Worm (Caenorhabditis elegans) whole organism, L4 larva: ENCODE measurements around the gene F15H10.8.

ENCODE experiments used
- F44E2.7 ChIP-seq: fragments of 200-800 bp; sonication (Bioruptor generic); IDR thresholded peaks from 2 replicates; pipeline ENCODE4 v2.1.2; 2022; ENCODE audit warnings: missing genetic modification characterization, missing compliant biosample characterization
- Y48G9A.11 ChIP-seq: fragments of 200-800 bp; sonication (Bioruptor generic); IDR thresholded peaks from 2 replicates; pipeline ENCODE4 v1.3.6; 2022; ENCODE audit warnings: missing genetic modification reagents, missing genetic modification characterization, missing compliant biosample characterization
- ZK337.2 ChIP-seq: fragments of 200-800 bp; sonication (Bioruptor generic); IDR thresholded peaks from 2 replicates; pipeline ENCODE4 v1.3.6; 2022; ENCODE audit warnings: missing genetic modification reagents, missing genetic modification characterization, missing compliant biosample characterization
- aha-1 ChIP-seq: fragments of 150-350 bp; peaks from one replicate; lab custom pipeline; 2014; ENCODE audit warnings: missing biosample characterization, missing genetic modification characterization
- ama-1 ChIP-seq: fragments of 150-350 bp; optimal IDR thresholded peaks from 2 replicates; lab custom pipeline; 2014; ENCODE audit warnings: inconsistent platforms, mixed read lengths
- ceh-28 ChIP-seq: fragments of 150-350 bp; optimal IDR thresholded peaks from 2 replicates; lab custom pipeline; 2014; ENCODE audit warnings: missing biosample characterization, missing genetic modification reagents, missing genetic modification characterization
- cey-2 ChIP-seq: sonication (generic microtip); optimal IDR thresholded peaks from 3 replicates; lab custom pipeline; 2017; ENCODE audit warnings: missing genetic modification characterization, mild to moderate bottlenecking, missing compliant biosample characterization, antibody characterized with exemption, borderline replicate concordance; ENCODE audit not compliant: insufficient read depth
- ctbp-1 ChIP-seq: fragments of 200-800 bp; sonication (Bioruptor generic); IDR thresholded peaks from 2 replicates; pipeline ENCODE4 v1.3.6; 2022; ENCODE audit warnings: missing genetic modification reagents, missing genetic modification characterization, missing compliant biosample characterization
- daf-16 ChIP-seq, 3 experiments: sonication (generic microtip); optimal IDR thresholded peaks; 2 replicates each; lab custom pipeline; 2016 to 2017; ENCODE audit warnings: missing genetic modification characterization in 3 of 3, missing genetic modification reagents in 3 of 3, mild to moderate bottlenecking in 2 of 3, missing compliant biosample characterization in 2 of 3, missing biosample characterization in 1 of 3, moderate library complexity in 1 of 3
- daf-8 ChIP-seq: fragments of 200-800 bp; sonication (Bioruptor generic); IDR thresholded peaks from 2 replicates; pipeline ENCODE4 v1.3.6; 2022; ENCODE audit warnings: missing genetic modification characterization, missing compliant biosample characterization
- dmd-6 ChIP-seq: fragments of 200-800 bp; sonication (Bioruptor generic); IDR thresholded peaks from 2 replicates; pipeline ENCODE4 v1.3.6; 2022; ENCODE audit warnings: missing genetic modification reagents, missing genetic modification characterization, missing compliant biosample characterization
- dmd-8 ChIP-seq: fragments of 200-800 bp; sonication (Bioruptor generic); IDR thresholded peaks from 2 replicates; pipeline ENCODE4 v1.3.6; 2022; ENCODE audit warnings: missing genetic modification characterization, missing compliant biosample characterization
- dpl-1 ChIP-seq: fragments of 150-350 bp; optimal IDR thresholded peaks from 2 replicates; lab custom pipeline; 2014; ENCODE audit warnings: missing biosample characterization, missing genetic modification reagents, missing genetic modification characterization
- dve-1 ChIP-seq: sonication (generic microtip); optimal IDR thresholded peaks from 2 replicates; lab custom pipeline; 2017; ENCODE audit warnings: antibody characterized with exemption, mild to moderate bottlenecking, missing genetic modification characterization, missing compliant biosample characterization; ENCODE audit not compliant: insufficient read depth
- egl-43 ChIP-seq: fragments of 200-800 bp; sonication (Bioruptor generic); IDR thresholded peaks from 2 replicates; pipeline ENCODE4 v1.3.6; 2022; ENCODE audit warnings: missing genetic modification reagents, missing genetic modification characterization, missing compliant biosample characterization
- fkh-10 ChIP-seq: fragments of 150-350 bp; optimal IDR thresholded peaks from 2 replicates; lab custom pipeline; 2014; ENCODE audit warnings: missing biosample characterization, missing genetic modification reagents, missing genetic modification characterization
- fos-1 ChIP-seq: fragments of 150-350 bp; optimal IDR thresholded peaks from 2 replicates; lab custom pipeline; 2014; ENCODE audit warnings: missing biosample characterization, missing genetic modification characterization
- gei-8 ChIP-seq: fragments of 200-800 bp; sonication (Bioruptor generic); optimal IDR thresholded peaks from 2 replicates; lab custom pipeline; 2018; ENCODE audit warnings: mild to moderate bottlenecking, missing genetic modification characterization, missing compliant biosample characterization
- hif-1 ChIP-seq, 2 experiments: sonication (generic microtip); optimal IDR thresholded peaks; 2 replicates each; lab custom pipeline; 2016 to 2017; ENCODE audit warnings: missing compliant biosample characterization in 2 of 2, missing genetic modification characterization in 2 of 2, missing genetic modification reagents in 2 of 2, missing genotype in 2 of 2, mild to moderate bottlenecking in 1 of 2
- jun-1 ChIP-seq: fragments of 150-350 bp; optimal IDR thresholded peaks from 2 replicates; lab custom pipeline; 2014; ENCODE audit warnings: missing biosample characterization, missing genetic modification reagents, missing genetic modification characterization
- lim-7 ChIP-seq: fragments of 200-800 bp; sonication (Bioruptor generic); IDR thresholded peaks from 2 replicates; pipeline ENCODE4 v1.3.6; 2022; ENCODE audit warnings: missing genetic modification characterization, missing compliant biosample characterization
- lin-1 ChIP-seq: fragments of 200-800 bp; sonication (Bioruptor generic); IDR thresholded peaks from 2 replicates; pipeline ENCODE4 v1.3.6; 2022; ENCODE audit warnings: missing genetic modification reagents, missing genetic modification characterization, missing compliant biosample characterization
- lin-13 ChIP-seq: fragments of 150-350 bp; optimal IDR thresholded peaks from 2 replicates; lab custom pipeline; 2014; ENCODE audit warnings: missing biosample characterization, missing genetic modification reagents, missing genetic modification characterization
- lin-38 ChIP-seq: fragments of 200-800 bp; sonication (Bioruptor generic); IDR thresholded peaks from 2 replicates; pipeline ENCODE4 v1.3.6; 2022; ENCODE audit warnings: missing genetic modification reagents, missing genetic modification characterization, missing compliant biosample characterization
- madf-5 ChIP-seq, 2 experiments: fragments of 200-800 bp; sonication (Bioruptor generic); IDR thresholded peaks; 2 replicates each; pipeline ENCODE4 v1.3.6; 2022; ENCODE audit warnings: missing compliant biosample characterization in 2 of 2, missing genetic modification characterization in 2 of 2
- mdt-29 ChIP-seq: fragments of 200-800 bp; sonication (Bioruptor generic); IDR thresholded peaks from 2 replicates; pipeline ENCODE4 v1.3.6; 2022; ENCODE audit warnings: missing genetic modification reagents, missing genetic modification characterization, missing compliant biosample characterization
- mep-1 ChIP-seq: fragments of 150-350 bp; sonication (generic microtip); optimal IDR thresholded peaks from 3 replicates; lab custom pipeline; 2014; ENCODE audit warnings: missing biosample characterization, missing genetic modification characterization
- mes-2 ChIP-seq: sonication (generic microtip); optimal IDR thresholded peaks from 2 replicates; lab custom pipeline; 2016; ENCODE audit warnings: missing genotype, mild to moderate bottlenecking, missing genetic modification characterization, missing compliant biosample characterization; ENCODE audit not compliant: poor library complexity, severe bottlenecking
- mxl-3 ChIP-seq: fragments of 200-800 bp; sonication (Bioruptor generic); optimal IDR thresholded peaks from 2 replicates; lab custom pipeline; 2018; ENCODE audit warnings: mild to moderate bottlenecking, missing genetic modification characterization, missing compliant biosample characterization
- nhr-102 ChIP-seq: sonication (generic microtip); optimal IDR thresholded peaks from 2 replicates; lab custom pipeline; 2016; ENCODE audit warnings: mild to moderate bottlenecking, missing genetic modification characterization, moderate library complexity, missing compliant biosample characterization
- nhr-111 ChIP-seq: fragments of 200-800 bp; sonication (Bioruptor generic); optimal IDR thresholded peaks from 2 replicates; lab custom pipeline; 2018; ENCODE audit warnings: mild to moderate bottlenecking, missing genetic modification characterization, missing compliant biosample characterization
- nhr-25 ChIP-seq: sonication (generic microtip); optimal IDR thresholded peaks from 2 replicates; lab custom pipeline; 2017; ENCODE audit warnings: missing genetic modification characterization, mild to moderate bottlenecking, missing compliant biosample characterization, antibody characterized with exemption, moderate library complexity, borderline replicate concordance; ENCODE audit not compliant: insufficient read depth
- nhr-41 ChIP-seq: fragments of 200-800 bp; sonication (Bioruptor generic); IDR thresholded peaks from 2 replicates; pipeline ENCODE4 v1.3.6; 2022; ENCODE audit warnings: missing genetic modification reagents, missing genetic modification characterization, missing compliant biosample characterization
- nhr-6 ChIP-seq: fragments of 150-350 bp; optimal IDR thresholded peaks from 2 replicates; lab custom pipeline; 2014; ENCODE audit warnings: missing biosample characterization, missing genetic modification characterization
- nhr-77 ChIP-seq: fragments of 150-350 bp; optimal IDR thresholded peaks from 2 replicates; lab custom pipeline; 2014; ENCODE audit warnings: missing biosample characterization, missing genetic modification characterization
- php-3 ChIP-seq: fragments of 200-800 bp; sonication (Bioruptor generic); IDR thresholded peaks from 2 replicates; pipeline ENCODE4 v1.3.6; 2022; ENCODE audit warnings: missing genetic modification reagents, missing genetic modification characterization, missing compliant biosample characterization
- rbr-2 ChIP-seq: sonication (generic microtip); optimal IDR thresholded peaks from 2 replicates; lab custom pipeline; 2016; ENCODE audit warnings: missing genotype, missing genetic modification characterization, missing compliant biosample characterization
- skn-1 ChIP-seq: fragments of 150-350 bp; optimal IDR thresholded peaks from 2 replicates; lab custom pipeline; 2014; ENCODE audit warnings: missing biosample characterization, missing genetic modification characterization
- snpc-1.2 ChIP-seq: fragments of 200-800 bp; sonication (Bioruptor generic); IDR thresholded peaks from 2 replicates; pipeline ENCODE4 v1.3.6; 2022; ENCODE audit warnings: missing genetic modification reagents, missing genetic modification characterization, missing compliant biosample characterization
- snpc-4 ChIP-seq: fragments of 150-350 bp; optimal IDR thresholded peaks from 2 replicates; lab custom pipeline; 2014; ENCODE audit warnings: missing biosample characterization, missing genetic modification characterization
- unc-62 ChIP-seq, 3 experiments: fragments of 150-350 bp in 1 of 3; sonication (generic microtip); optimal IDR thresholded peaks in 2 of 3; peaks in 1 of 3; 1 replicate in 1 of 3; 2 replicates in 2 of 3; lab custom pipeline; 2014 to 2017; ENCODE audit warnings: missing biosample characterization in 3 of 3, missing genetic modification characterization in 3 of 3, missing genetic modification reagents in 3 of 3, missing genotype in 1 of 3
- zfp-2 ChIP-seq: sonication (generic microtip); optimal IDR thresholded peaks from 2 replicates; lab custom pipeline; 2016; ENCODE audit warnings: mild to moderate bottlenecking, missing genetic modification characterization, missing compliant biosample characterization
- ztf-11 ChIP-seq: fragments of 150-350 bp; optimal IDR thresholded peaks from 2 replicates; lab custom pipeline; 2014; ENCODE audit warnings: missing biosample characterization, missing genetic modification characterization

Gene F15H10.8

ce11 chrV:10368256-10368655 lies 34.4 kb downstream of the F15H10.8 start, which contains the start of gene sri-20:
sri-20 (plus strand) TSS chrV:10368556.
- TF ChIP-seq nhr-102 (no peak), daf-16 (GFP tag; optimal IDR thresholded peaks at IDR 0.05; lab: Kevin White, UChicago) (no peak), daf-16 (tag; optimal IDR thresholded peaks at IDR 0.05; lab: Kevin White, UChicago) (no peak), lim-7 (GFP tag; lab: Robert Waterston, UW) (no peak), mes-2 (tag; lab: Kevin White, UChicago) (no peak), snpc-1.2 (GFP tag; lab: Robert Waterston, UW) (no peak), nhr-111 (GFP tag; lab: Kevin White, UChicago) (no peak), nhr-77 (tag; lab: Kevin White, UChicago) (no peak), Y48G9A.11 (GFP tag; lab: Robert Waterston, UW) (no peak), mdt-29 (GFP tag; lab: Robert Waterston, UW) (no peak), snpc-4 (tag; lab: Kevin White, UChicago) (no peak), php-3 (GFP tag; lab: Robert Waterston, UW) (no peak), aha-1 (no peak), nhr-41 (no peak), nhr-6 (tag; lab: Kevin White, UChicago) (no peak)
- TF ChIP-seq, all 104 proteins: peak for 0

- peak in 1 of 2 experiments; percentile 93 for TF ChIP-seq unc-62 (GFP tag; optimal IDR thresholded peaks at IDR 0.05 in 1 of 2; lab: Kevin White, UChicago)
- no peak for TF ChIP-seq unc-62 (tag; optimal IDR thresholded peaks at IDR 0.05; lab: Kevin White, UChicago)
- TF ChIP-seq dmd-6, result no peak
- TF ChIP-seq dmd-8 (GFP tag; lab: Robert Waterston, UW), result no peak
- TF ChIP-seq mep-1 (tag; lab: Kevin White, UChicago), result no peak
- no peak for TF ChIP-seq lin-1 (GFP tag; lab: Robert Waterston, UW)
Measured at ce11 chrV:10363834-10364233, 38.9 kb downstream of the F15H10.8 start.

ce11 chrV:10361830-10362397 lies 40.8 kb downstream of the F15H10.8 start, which contains the start of gene cash-1:
cash-1 (plus strand) TSS chrV:10362261.
- TF ChIP-seq nhr-77 (tag; lab: Kevin White, UChicago), result peak; percentile 29
- TF ChIP-seq dpl-1 (GFP tag; lab: Kevin White, UChicago), result peak; percentile 81
- 0 out of 2 replicates have a peak, but pooled peaks have one; percentile 33 for TF ChIP-seq lin-1 (GFP tag; lab: Robert Waterston, UW)
- TF ChIP-seq cey-2 (tag; lab: Kevin White, UChicago), result no peak
- TF ChIP-seq mes-2 (tag; lab: Kevin White, UChicago), result peak; percentile 89
- peak; percentile 83 for TF ChIP-seq mxl-3
- TF ChIP-seq ama-1, result no peak
- TF ChIP-seq ZK337.2 (GFP tag; lab: Robert Waterston, UW), result no peak
- no peak for TF ChIP-seq madf-5 (GFP tag; IDR thresholded peaks at IDR 0.05; lab: Robert Waterston, UW)
- no peak for TF ChIP-seq daf-8 (GFP tag; lab: Robert Waterston, UW)
- TF ChIP-seq gei-8 (GFP tag; lab: Kevin White, UChicago), result no peak
- no peak for TF ChIP-seq fos-1
- TF ChIP-seq ceh-28 (tag; lab: Kevin White, UChicago), result no peak
- no peak for TF ChIP-seq F44E2.7 (GFP tag; lab: Robert Waterston, UW)
- TF ChIP-seq lin-38 (GFP tag; lab: Robert Waterston, UW), result peak; percentile 89
- TF ChIP-seq ctbp-1 (GFP tag; lab: Robert Waterston, UW), result no peak
- TF ChIP-seq snpc-4 (tag; lab: Kevin White, UChicago), result no peak
- no peak for TF ChIP-seq skn-1 (tag; lab: Kevin White, UChicago)
- peak; percentile 6 for TF ChIP-seq fkh-10 (GFP tag; lab: Kevin White, UChicago)
- peak; percentile 65 for TF ChIP-seq nhr-6 (tag; lab: Kevin White, UChicago)
- peak in 1 of 2 experiments; percentile 63 for TF ChIP-seq hif-1 (tag; optimal IDR thresholded peaks at IDR 0.05; lab: Kevin White, UChicago)
- no peak for TF ChIP-seq jun-1 (tag; lab: Kevin White, UChicago)
- no peak for TF ChIP-seq daf-16 (GFP tag; optimal IDR thresholded peaks at IDR 0.05; lab: Kevin White, UChicago)
- TF ChIP-seq daf-16 (tag; optimal IDR thresholded peaks at IDR 0.05; lab: Kevin White, UChicago), result peak; percentile 42
- no peak for TF ChIP-seq ztf-11 (tag; lab: Kevin White, UChicago)
- peak; percentile 25 for TF ChIP-seq nhr-25 (tag; lab: Kevin White, UChicago)
- no peak for TF ChIP-seq dmd-8 (GFP tag; lab: Robert Waterston, UW)
- TF ChIP-seq dve-1, result peak; percentile 80
- peak; percentile 46 for TF ChIP-seq rbr-2 (tag; lab: Kevin White, UChicago)
- no peak for TF ChIP-seq nhr-41
- peak; percentile 66 for TF ChIP-seq lin-13
- TF ChIP-seq egl-43, result 0 out of 2 replicates have a peak, but pooled peaks have one; percentile 21
- TF ChIP-seq unc-62 (GFP tag; optimal IDR thresholded peaks at IDR 0.05 in 1 of 2; lab: Kevin White, UChicago), result peak in 1 of 2 experiments; percentile 61
- TF ChIP-seq unc-62 (tag; optimal IDR thresholded peaks at IDR 0.05; lab: Kevin White, UChicago), result no peak
- TF ChIP-seq zfp-2, result no peak
